Worm (Caenorhabditis elegans) whole organism, young adult: Measurements from ENCODE around the gene F26F4.2.

Experiments used
- B0261.1 ChIP-seq: sonication (generic microtip); optimal IDR thresholded peaks from 2 replicates; lab custom pipeline; 2016; ENCODE audit warnings: mild to moderate bottlenecking, missing genetic modification characterization, moderate library complexity, missing compliant biosample characterization
- Y95B8A.8 ChIP-seq: fragments of 200-800 bp; sonication (Bioruptor generic); IDR thresholded peaks from 2 replicates; pipeline ENCODE4 v1.3.6; 2022; ENCODE audit warnings: missing genetic modification reagents, missing genetic modification characterization, missing compliant biosample characterization
- akir-1 ChIP-seq: fragments of 200-800 bp; sonication (Bioruptor generic); optimal IDR thresholded peaks from 2 replicates; lab custom pipeline; 2018; ENCODE audit warnings: mild to moderate bottlenecking, missing genetic modification characterization, moderate library complexity, missing compliant biosample characterization
- hmg-20 ChIP-seq: fragments of 200-800 bp; sonication (Bioruptor generic); IDR thresholded peaks from 2 replicates; pipeline ENCODE4 v1.3.6; 2022; ENCODE audit warnings: missing genetic modification reagents, missing genetic modification characterization, missing compliant biosample characterization
- mxl-1 ChIP-seq: sonication (generic microtip); optimal IDR thresholded peaks from 2 replicates; lab custom pipeline; 2016; ENCODE audit warnings: missing genetic modification characterization, missing compliant biosample characterization
- nfyb-1 ChIP-seq: fragments of 200-800 bp; sonication (Bioruptor generic); IDR thresholded peaks from 2 replicates; pipeline ENCODE4 v1.3.6; 2022; ENCODE audit warnings: missing genetic modification reagents, missing genetic modification characterization, missing compliant biosample characterization
- pha-4 ChIP-seq: fragments of 150-350 bp; sonication (generic microtip); optimal IDR thresholded peaks from 2 replicates; lab custom pipeline; 2014; ENCODE audit warnings: missing biosample characterization, missing genetic modification reagents, missing genetic modification characterization
- ztf-28 ChIP-seq: fragments of 200-800 bp; sonication (Bioruptor generic); IDR thresholded peaks from 2 replicates; pipeline ENCODE4 v1.3.6; 2022; ENCODE audit warnings: missing genetic modification reagents, missing genetic modification characterization, missing compliant biosample characterization

DNA sequence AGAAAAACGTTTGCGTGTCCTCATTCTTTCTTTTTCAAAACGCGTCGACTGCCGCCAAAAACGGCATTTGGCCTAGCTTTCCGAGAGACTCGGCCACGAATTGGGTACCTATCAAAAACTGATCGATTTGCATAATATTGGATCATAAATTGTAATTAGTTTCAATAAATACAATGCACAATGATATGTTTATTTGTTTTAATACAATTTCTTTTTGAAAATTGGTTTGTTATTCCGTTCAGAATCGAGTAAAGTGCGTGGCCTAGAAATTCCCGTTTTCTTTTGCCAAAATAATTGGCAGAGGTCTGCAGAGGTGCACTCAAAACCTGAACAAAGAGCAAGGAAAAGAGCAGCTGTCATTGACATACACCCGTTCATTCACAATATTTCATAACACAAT, 5.7 kb upstream of the F26F4.2 start, which contains the start of gene F26F4.8:
- no peak for TF ChIP-seq akir-1 (GFP tag; lab: Kevin White, UChicago)
- no peak for TF ChIP-seq mxl-1 (tag; lab: Kevin White, UChicago)
- TF ChIP-seq pha-4 (tag; lab: Kevin White, UChicago) = no peak
- TF ChIP-seq B0261.1 = no peak
- no peak for TF ChIP-seq ztf-28 (GFP tag; lab: Robert Waterston, UW)
- no peak for TF ChIP-seq hmg-20 (GFP tag; lab: Robert Waterston, UW)
- TF ChIP-seq Y95B8A.8 = no peak
- no peak for TF ChIP-seq nfyb-1 (GFP tag; lab: Robert Waterston, UW)
